Worm (Caenorhabditis elegans): ENCODE results near the gene F09C6.12.

F09C6.12 gene

ce11 chrV:16882260-16882918, at the start of gene F09C6.12, which contains the start of gene F09C6.11:
Gene F09C6.12 (plus strand): TSS chrV:16882868.
Gene F09C6.11 (minus strand): TSS chrV:16882310.
- TF ChIP-seq him-1 (tag; optimal IDR thresholded peaks at IDR 0.05) = no peak
- TF ChIP-seq madf-10 (tag; optimal IDR thresholded peaks at IDR 0.05) = no peak
- TF ChIP-seq attf-5 (GFP tag; optimal IDR thresholded peaks at IDR 0.05) = no peak
- no peak for TF ChIP-seq snpc-1.3 (tag; optimal IDR thresholded peaks at IDR 0.05; ENCODE audit: insufficient read depth)
- no peak for TF ChIP-seq mes-4 (tag; optimal IDR thresholded peaks at IDR 0.05)
- no peak for TF ChIP-seq ceh-91 (GFP tag; IDR thresholded peaks at IDR 0.05)
- no peak for TF ChIP-seq F57C9.4 (tag; optimal IDR thresholded peaks at IDR 0.05)
- no peak for TF ChIP-seq attf-6 (GFP tag; IDR thresholded peaks at IDR 0.05)
- TF ChIP-seq ztf-3 (GFP tag; optimal IDR thresholded peaks at IDR 0.05) = no peak
- TF ChIP-seq dpl-1 (GFP tag; optimal IDR thresholded peaks at IDR 0.05) = no peak
- no peak for TF ChIP-seq lag-1 (GFP tag; IDR thresholded peaks at IDR 0.05)
- TF ChIP-seq lsl-1 (GFP tag; optimal IDR thresholded peaks at IDR 0.05) = no peak
- no peak for TF ChIP-seq F33H1.4 (GFP tag; IDR thresholded peaks at IDR 0.05)
- no peak for TF ChIP-seq lin-54 (GFP tag; optimal IDR thresholded peaks at IDR 0.05)
- no peak for TF ChIP-seq ztf-28 (GFP tag; IDR thresholded peaks at IDR 0.05)
- no peak for TF ChIP-seq nhr-179 (tag; optimal IDR thresholded peaks at IDR 0.05)
- no peak for TF ChIP-seq repo-1 (tag; optimal IDR thresholded peaks at IDR 0.05)
- no peak for TF ChIP-seq ceh-27 (GFP tag; optimal IDR thresholded peaks at IDR 0.05)

DNA sequence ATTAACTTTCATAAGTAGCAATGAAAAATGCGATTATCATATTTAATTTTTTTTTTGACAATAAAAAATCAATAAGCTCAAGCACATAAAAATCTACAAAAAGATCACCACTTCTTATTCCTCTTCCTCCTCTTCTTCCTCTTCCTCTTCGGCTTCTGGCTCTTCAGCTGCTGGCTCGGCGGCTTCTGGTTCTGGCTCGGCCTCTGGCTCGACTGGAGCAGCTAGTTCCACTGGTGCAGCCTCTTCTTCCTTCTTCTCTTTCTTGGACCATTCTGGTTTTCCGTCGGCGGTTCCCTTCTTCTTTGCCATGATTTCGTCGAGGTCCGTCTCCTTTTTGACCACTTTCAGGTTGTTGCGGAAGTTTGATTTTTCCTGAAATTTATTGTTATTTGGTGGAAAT, 49.0 kb upstream of the F09C6.12 start:
- TF ChIP-seq nhr-120 (GFP tag; IDR thresholded peaks at IDR 0.05) (no peak), egrh-3 (GFP tag; IDR thresholded peaks at IDR 0.05) (peak; percentile 52; the same call in 1 of the 2 replicates), efl-1 (GFP tag; optimal IDR thresholded peaks at IDR 0.05) (no peak), tbp1 (GFP tag; optimal IDR thresholded peaks at IDR 0.05) (no peak), rcor-1 (GFP tag; IDR thresholded peaks at IDR 0.05) (no peak), B0261.1 (tag; optimal IDR thresholded peaks at IDR 0.05) (no peak), F22D6.2 (tag; optimal IDR thresholded peaks at IDR 0.05) (no peak)

ce11 chrV:16834989-16835388, 47.7 kb upstream of the F09C6.12 start, which contains the start of gene tni-3:
Gene tni-3 (minus strand): TSS chrV:16835128.
- TF ChIP-seq lin-54 (GFP tag; optimal IDR thresholded peaks at IDR 0.05) = no peak
- TF ChIP-seq mcd-1 (GFP tag; IDR thresholded peaks at IDR 0.05) = no peak
- TF ChIP-seq lag-1 (GFP tag; IDR thresholded peaks at IDR 0.05) = no peak
- TF ChIP-seq ZK185.1 (tag; optimal IDR thresholded peaks at IDR 0.05; ENCODE audit: poor library complexity, severe bottlenecking) = no peak
- TF ChIP-seq somi-1 (GFP tag; optimal IDR thresholded peaks at IDR 0.05) = no peak
- no peak for TF ChIP-seq ceh-91 (GFP tag; IDR thresholded peaks at IDR 0.05)
- TF ChIP-seq hrde-1 (tag; optimal IDR thresholded peaks at IDR 0.05; ENCODE audit: borderline replicate concordance) = no peak
- no peak for TF ChIP-seq nfyb-1 (GFP tag; IDR thresholded peaks at IDR 0.05)
- TF ChIP-seq Y56A3A.18 (GFP tag; IDR thresholded peaks at IDR 0.05) = no peak
- no peak for TF ChIP-seq T07F8.4 (tag; optimal IDR thresholded peaks at IDR 0.05)
- no peak for TF ChIP-seq ztf-6 (GFP tag; IDR thresholded peaks at IDR 0.05)
- no peak for TF ChIP-seq attf-6 (GFP tag; IDR thresholded peaks at IDR 0.05)
- no peak for TF ChIP-seq ama-1 (optimal IDR thresholded peaks at IDR 0.05)
- no peak for TF ChIP-seq ama-1 (GFP tag; optimal IDR thresholded peaks at IDR 0.05)
- TF ChIP-seq madf-3 (GFP tag; IDR thresholded peaks at IDR 0.05) = no peak
- TF ChIP-seq die-1 (tag; optimal IDR thresholded peaks at IDR 0.05) = no peak
- no peak for TF ChIP-seq ceh-40 (GFP tag; IDR thresholded peaks at IDR 0.05)
